Worm (Caenorhabditis elegans): ENCODE measurements around the gene C44H9.7.

C44H9.7 gene

DNA sequence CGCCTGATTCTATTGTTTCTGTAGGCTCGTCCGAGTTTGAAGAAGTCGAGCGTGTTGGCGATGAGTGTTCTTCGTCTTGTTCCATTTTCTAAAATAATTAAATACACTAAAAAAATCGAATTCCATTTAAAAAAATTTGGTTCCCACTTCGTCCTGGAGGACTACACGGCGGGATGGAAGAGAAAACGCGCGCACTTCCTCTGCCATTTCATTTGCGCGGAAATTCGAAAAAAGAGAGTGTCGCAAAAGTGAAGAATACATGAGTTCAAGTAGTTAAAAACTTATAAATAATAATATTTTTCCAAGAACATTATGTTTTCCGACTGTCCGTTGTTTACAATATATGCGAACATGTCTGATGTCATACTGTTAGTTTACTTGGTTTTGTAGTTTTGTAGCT is 15.3 kb upstream of the C44H9.7 start, which contains the start of gene T07F10.3 (continued):
- TF ChIP-seq skn-1 (tag; optimal IDR thresholded peaks at IDR 0.05) (peak; percentile 88), alr-1 (tag; optimal IDR thresholded peaks at IDR 0.05; ENCODE audit: borderline replicate concordance) (no peak), efl-3 (GFP tag; optimal IDR thresholded peaks at IDR 0.05) (peak; percentile 90), unc-62 (GFP tag; optimal IDR thresholded peaks at IDR 0.05) (no peak), ztf-4 (tag; optimal IDR thresholded peaks at IDR 0.05) (peak; percentile 42), irx-1 (tag; optimal IDR thresholded peaks at IDR 0.05) (peak; percentile 99), mdl-1 (tag; optimal IDR thresholded peaks at IDR 0.05) (peak in 1 of 2 experiments; percentile 75), hpl-2 (GFP tag; optimal IDR thresholded peaks at IDR 0.05) (no peak), egl-27 (tag; optimal IDR thresholded peaks at IDR 0.05) (no peak), snpc-4 (tag; optimal IDR thresholded peaks at IDR 0.05) (peak; percentile 78), zag-1 (tag; optimal IDR thresholded peaks at IDR 0.05) (no peak), nhr-77 (tag; optimal IDR thresholded peaks at IDR 0.05) (peak; percentile 46), lir-3 (tag; optimal IDR thresholded peaks at IDR 0.05; ENCODE audit: poor library complexity) (peak; percentile 99), sox-4 (tag; optimal IDR thresholded peaks at IDR 0.05) (peak; percentile 97), Y116A8C.19 (tag; optimal IDR thresholded peaks at IDR 0.05; ENCODE audit: borderline replicate concordance) (peak; percentile 94), fos-1 (tag; optimal IDR thresholded peaks at IDR 0.05) (peak; percentile 67), nhr-84 (tag; optimal IDR thresholded peaks at IDR 0.05) (no peak), dpl-1 (GFP tag; optimal IDR thresholded peaks at IDR 0.05) (peak; percentile 96 to 98 (median 98)), hlh-17 (GFP tag; optimal IDR thresholded peaks at IDR 0.05; ENCODE audit: borderline replicate concordance) (peak; percentile 95), fkh-8 (tag; optimal IDR thresholded peaks at IDR 0.05) (peak; percentile 90), ces-1 (GFP tag; optimal IDR thresholded peaks at IDR 0.05) (no peak), tlp-1 (tag; optimal IDR thresholded peaks at IDR 0.05) (no peak), sup-37 (GFP tag; optimal IDR thresholded peaks at IDR 0.05) (peak; percentile 89), lin-15B (tag; optimal IDR thresholded peaks at IDR 0.05) (peak; percentile 78), isw-1 (GFP tag; IDR thresholded peaks at IDR 0.05) (peak; percentile 92), C16A3.4 (tag; optimal IDR thresholded peaks at IDR 0.05) (peak; percentile 77), mep-1 (tag; optimal IDR thresholded peaks at IDR 0.05) (peak; percentile 88), nhr-237 (tag; optimal IDR thresholded peaks at IDR 0.05) (peak; percentile 48), jun-1 (tag; optimal IDR thresholded peaks at IDR 0.05) (peak; percentile 73), lin-39 (tag; optimal IDR thresholded peaks at IDR 0.05) (peak; percentile 84), unc-130 (tag; optimal IDR thresholded peaks at IDR 0.05) (peak; percentile 87), egl-13 (tag; optimal IDR thresholded peaks at IDR 0.05) (peak; percentile 98), sptf-1 (tag; optimal IDR thresholded peaks at IDR 0.05) (no peak), lin-35 (GFP tag; optimal IDR thresholded peaks at IDR 0.05) (peak; percentile 98 to 99), elt-2 (tag; optimal IDR thresholded peaks at IDR 0.05) (peak; percentile 92)

DNA sequence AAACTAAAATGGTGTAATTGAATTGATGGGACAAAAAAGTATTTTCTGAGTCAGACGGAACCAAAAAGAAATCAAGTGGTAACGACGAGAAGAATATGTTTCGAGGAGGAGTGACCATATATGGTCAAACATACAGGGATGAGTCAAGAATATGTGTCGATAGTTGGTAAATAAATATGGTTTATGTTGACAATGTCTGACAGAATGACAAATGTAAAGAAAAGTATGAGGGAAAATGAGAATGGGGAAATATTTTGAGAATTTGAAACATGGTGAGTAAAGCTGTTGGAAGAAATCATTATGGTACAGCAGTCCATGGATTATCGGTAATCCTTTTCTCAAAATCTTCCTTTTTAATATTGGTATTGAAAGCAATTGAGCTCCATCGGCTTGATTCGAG is 13.3 kb upstream of the C44H9.7 start, which contains the start of gene nspg-1:
nspg-1 (minus strand) TSS at position 101 of the 400 bp plus-strand sequence.
- no peak for TF ChIP-seq mef-2 (tag; optimal IDR thresholded peaks at IDR 0.05)
- no peak for TF ChIP-seq ztf-11 (tag; optimal IDR thresholded peaks at IDR 0.05)
- no peak for TF ChIP-seq fos-1 (tag; optimal IDR thresholded peaks at IDR 0.05)
- no peak for TF ChIP-seq pqm-1 (tag; optimal IDR thresholded peaks at IDR 0.05)
- TF ChIP-seq ama-1 (optimal IDR thresholded peaks at IDR 0.05), result no peak
- TF ChIP-seq unc-86 (tag; optimal IDR thresholded peaks at IDR 0.05), result no peak
- no peak for TF ChIP-seq nhr-90 (tag; optimal IDR thresholded peaks at IDR 0.05; ENCODE audit: poor library complexity)
- no peak for TF ChIP-seq ces-1 (GFP tag; optimal IDR thresholded peaks at IDR 0.05)
- no peak for TF ChIP-seq zag-1 (tag; optimal IDR thresholded peaks at IDR 0.05)
- no peak for TF ChIP-seq sptf-1 (tag; optimal IDR thresholded peaks at IDR 0.05)
- TF ChIP-seq ceh-82 (tag; optimal IDR thresholded peaks at IDR 0.05), result no peak
- no peak for TF ChIP-seq blmp-1 (tag; optimal IDR thresholded peaks at IDR 0.05)
- no peak for TF ChIP-seq skn-1 (tag; optimal IDR thresholded peaks at IDR 0.05)
- TF ChIP-seq lin-39 (tag; optimal IDR thresholded peaks at IDR 0.05), result no peak
- no peak for TF ChIP-seq isw-1 (GFP tag; IDR thresholded peaks at IDR 0.05)
